Fruit fly (Drosophila melanogaster): ENCODE data around the gene RpS4.

Gene RpS4

dm6 chr3L:13015195-13015822, 26.2 kb upstream of the RpS4 start, which contains the start of gene MICAL-like (continued):
- TF ChIP-seq inv (GFP tag; IDR thresholded peaks at IDR 0.05; ENCODE audit: partially characterized antibody) (peak; percentile 90), CG10321 (GFP tag; IDR thresholded peaks at IDR 0.05) (no peak), hth (optimal IDR thresholded peaks at IDR 0.05) (no peak), Xrp1 (GFP tag; IDR thresholded peaks at IDR 0.05) (peak; percentile 6; the same call in 1 of the 2 replicates), Neu2 (GFP tag; optimal IDR thresholded peaks at IDR 0.05; ENCODE audit: borderline replicate concordance) (no peak), CG2120 (GFP tag; optimal IDR thresholded peaks at IDR 0.05) (peak; percentile 33), Lpt (GFP tag; optimal IDR thresholded peaks at IDR 0.05) (no peak), Rfx (GFP tag; IDR thresholded peaks at IDR 0.05) (peak; percentile 55), br (optimal IDR thresholded peaks at IDR 0.05) (no peak), CG8478 (optimal IDR thresholded peaks at IDR 0.05) (no peak), CG13894 (tag; optimal IDR thresholded peaks at IDR 0.05) (no peak), ato (GFP tag; IDR thresholded peaks at IDR 0.05; ENCODE audit: partially characterized antibody) (peak; percentile 36; the same call in 1 of the 2 replicates), vnd (GFP tag; IDR thresholded peaks at IDR 0.05; ENCODE audit: partially characterized antibody) (peak; percentile 89), CG6272 (GFP tag; IDR thresholded peaks at IDR 0.05) (peak; percentile 12; the same call in 1 of the 2 replicates), CG10462 (GFP tag; optimal IDR thresholded peaks at IDR 0.05) (no peak), eyg (GFP tag; optimal IDR thresholded peaks at IDR 0.05) (peak; percentile 0), Optix (GFP tag; IDR thresholded peaks at IDR 0.05) (0 out of 3 replicates have a peak, but pooled peaks have one; percentile 33), CG15479 (GFP tag; optimal IDR thresholded peaks at IDR 0.05) (no peak), lilli (GFP tag; optimal IDR thresholded peaks at IDR 0.05) (peak; percentile 27), CG1647 (GFP tag; optimal IDR thresholded peaks at IDR 0.05) (no peak), CG7357 (GFP tag; IDR thresholded peaks at IDR 0.05) (peak; percentile 78), Sry-δ (GFP tag; optimal IDR thresholded peaks at IDR 0.05) (peak; percentile 88), CG17829 (tag; optimal IDR thresholded peaks at IDR 0.05) (no peak), row (GFP tag; IDR thresholded peaks at IDR 0.05) (peak; percentile 85), trh (GFP tag; optimal IDR thresholded peaks at IDR 0.05) (no peak), CG14441 (GFP tag; IDR thresholded peaks at IDR 0.05) (peak; percentile 36), aop (GFP tag; IDR thresholded peaks at IDR 0.05) (no peak), HLH54F (GFP tag; optimal IDR thresholded peaks at IDR 0.05) (peak; percentile 29), NFAT (GFP tag; IDR thresholded peaks at IDR 0.05) (peak; percentile 50; the same call in 1 of the 2 replicates), Kr (GFP tag; optimal IDR thresholded peaks at IDR 0.05) (no peak), CG30431 (GFP tag; optimal IDR thresholded peaks at IDR 0.05) (no peak), otp (GFP tag; IDR thresholded peaks at IDR 0.05) (peak; percentile 11; the same call in 1 of the 3 replicates), CG6765 (GFP tag; optimal IDR thresholded peaks at IDR 0.05) (no peak), CG10959 (GFP tag; IDR thresholded peaks at IDR 0.05) (peak; percentile 23; the same call in 1 of the 2 replicates), Hr51 (GFP tag; optimal IDR thresholded peaks at IDR 0.05) (no peak), CG2129 (GFP tag; IDR thresholded peaks at IDR 0.05; ENCODE audit: partially characterized antibody) (peak; percentile 67), CG11723 (GFP tag; optimal IDR thresholded peaks at IDR 0.05) (no peak), zen2 (GFP tag; IDR thresholded peaks at IDR 0.05; ENCODE audit: partially characterized antibody) (peak; percentile 85), oc (tag; optimal IDR thresholded peaks at IDR 0.05) (no peak), CG11504 (tag; optimal IDR thresholded peaks at IDR 0.05) (no peak), az2 (GFP tag; optimal IDR thresholded peaks at IDR 0.05) (no peak), grn (GFP tag; optimal IDR thresholded peaks at IDR 0.05) (peak; percentile 18), bsh (GFP tag; optimal IDR thresholded peaks at IDR 0.05) (peak in 1 of 2 experiments; percentile 28), Scr (GFP tag; IDR thresholded peaks at IDR 0.05; ENCODE audit: partially characterized antibody) (peak; percentile 90), CG16813 (GFP tag; IDR thresholded peaks at IDR 0.05; ENCODE audit: partially characterized antibody) (peak; percentile 73), Dref (GFP tag; IDR thresholded peaks at IDR 0.05) (peak; percentile 66), dpn (GFP tag; optimal IDR thresholded peaks at IDR 0.05) (peak in 1 of 2 experiments; percentile 21), Asciz (GFP tag; optimal IDR thresholded peaks at IDR 0.05) (no peak), CG7786 (GFP tag; optimal IDR thresholded peaks at IDR 0.05) (peak; percentile 22), bowl (GFP tag; IDR thresholded peaks at IDR 0.05) (no peak)
